Fruit fly (Drosophila melanogaster) whole organism, embryonic: ENCODE results near the gene Spase25.

Source experiments
- B-H1 ChIP-seq: fragments of 200-800 bp; sonication (Bioruptor generic); IDR thresholded peaks from 3 replicates; pipeline ENCODE4 v1.3.6; 2022; ENCODE audit warnings: missing biosample characterization, missing genetic modification characterization
- CG10654 ChIP-seq: fragments of 200-800 bp; sonication (Bioruptor generic); optimal IDR thresholded peaks from 2 replicates; lab custom pipeline; 2016; ENCODE audit warnings: missing biosample characterization, missing genetic modification characterization
- CG11695 ChIP-seq: fragments of 200-800 bp; sonication (Bioruptor generic); IDR thresholded peaks from 3 replicates; pipeline ENCODE4 v1.3.6; 2022; ENCODE audit warnings: missing biosample characterization, missing genetic modification characterization
- CG12744 ChIP-seq: fragments of 200-800 bp; sonication (Bioruptor generic); optimal IDR thresholded peaks from 2 replicates; lab custom pipeline; 2016; ENCODE audit warnings: missing biosample characterization, missing genetic modification characterization
- CG14441 ChIP-seq: fragments of 200-800 bp; sonication (Bioruptor generic); IDR thresholded peaks from 2 replicates; pipeline ENCODE4 v1.3.6; 2022; ENCODE audit warnings: missing biosample characterization, missing genetic modification characterization
- CG15011 ChIP-seq: fragments of 200-800 bp; sonication (Bioruptor generic); optimal IDR thresholded peaks from 3 replicates; lab custom pipeline; 2018; ENCODE audit warnings: missing biosample characterization, mild to moderate bottlenecking, missing genetic modification characterization
- CG1529 ChIP-seq: fragments of 200-800 bp; sonication (Bioruptor generic); optimal IDR thresholded peaks from 3 replicates; lab custom pipeline; 2018; ENCODE audit warnings: missing biosample characterization, missing genetic modification characterization
- CG15514 ChIP-seq: fragments of 200-800 bp; sonication (Bioruptor generic); optimal IDR thresholded peaks from 3 replicates; lab custom pipeline; 2017; ENCODE audit warnings: missing biosample characterization, missing genetic modification characterization, mild to moderate bottlenecking, moderate library complexity, missing genetic modification reagents
- CG17385 ChIP-seq: fragments of 200-800 bp; sonication (Bioruptor generic); optimal IDR thresholded peaks from 3 replicates; lab custom pipeline; 2018; ENCODE audit warnings: missing biosample characterization, mild to moderate bottlenecking, missing genetic modification characterization
- CG17568 ChIP-seq: fragments of 200-800 bp; sonication (Bioruptor generic); optimal IDR thresholded peaks from 2 replicates; lab custom pipeline; 2018; ENCODE audit warnings: missing biosample characterization, mild to moderate bottlenecking, missing genetic modification characterization, moderate library complexity
- CG18619 ChIP-seq: fragments of 200-800 bp; sonication (Bioruptor generic); optimal IDR thresholded peaks from 3 replicates; lab custom pipeline; 2017; ENCODE audit warnings: missing biosample characterization, mild to moderate bottlenecking, missing genetic modification characterization
- CG2120 ChIP-seq: fragments of 200-800 bp; sonication (Bioruptor generic); optimal IDR thresholded peaks from 3 replicates; lab custom pipeline; 2016; ENCODE audit warnings: missing biosample characterization, missing genetic modification characterization
- CG2678 ChIP-seq: fragments of 200-800 bp; sonication (Bioruptor generic); optimal IDR thresholded peaks from 3 replicates; lab custom pipeline; 2019; ENCODE audit warnings: missing biosample characterization, mild to moderate bottlenecking, missing genetic modification characterization, moderate library complexity
- CG31365 ChIP-seq: fragments of 200-800 bp; sonication (Bioruptor generic); optimal IDR thresholded peaks from 2 replicates; lab custom pipeline; 2018; ENCODE audit warnings: missing biosample characterization, mild to moderate bottlenecking, missing genetic modification characterization
- CG32772 ChIP-seq: fragments of 200-800 bp; sonication (Bioruptor generic); IDR thresholded peaks from 2 replicates; pipeline ENCODE4 v1.3.6; 2022; ENCODE audit warnings: missing biosample characterization, missing genetic modification characterization
- CG4707 ChIP-seq: fragments of 200-800 bp; sonication (Bioruptor generic); optimal IDR thresholded peaks from 2 replicates; lab custom pipeline; 2018; ENCODE audit warnings: missing biosample characterization, mild to moderate bottlenecking, missing genetic modification characterization, moderate library complexity
- CG6254 ChIP-seq: fragments of 200-800 bp; sonication (Bioruptor generic); optimal IDR thresholded peaks from 3 replicates; lab custom pipeline; 2017; ENCODE audit warnings: mild to moderate bottlenecking, missing biosample characterization, missing genetic modification reagents, missing genetic modification characterization
- CG6683 ChIP-seq: fragments of 200-800 bp; sonication (Bioruptor generic); optimal IDR thresholded peaks from 2 replicates; lab custom pipeline; 2017; ENCODE audit warnings: missing biosample characterization, mild to moderate bottlenecking, missing genetic modification characterization, missing genetic modification reagents
- CG6854 ChIP-seq: fragments of 200-800 bp; sonication (Bioruptor generic); optimal IDR thresholded peaks from 3 replicates; lab custom pipeline; 2017; ENCODE audit warnings: missing biosample characterization, mild to moderate bottlenecking, missing genetic modification characterization
- D19B ChIP-seq: fragments of 200-800 bp; sonication (Bioruptor generic); optimal IDR thresholded peaks from 2 replicates; lab custom pipeline; 2017; ENCODE audit warnings: missing biosample characterization, mild to moderate bottlenecking, missing genetic modification characterization
- Fer2 ChIP-seq: fragments of 200-800 bp; sonication (Bioruptor generic); optimal IDR thresholded peaks from 2 replicates; lab custom pipeline; 2018; ENCODE audit warnings: missing biosample characterization, mild to moderate bottlenecking, missing genetic modification characterization, moderate library complexity
- Fer3 ChIP-seq: fragments of 200-800 bp; sonication (Bioruptor generic); optimal IDR thresholded peaks from 2 replicates; lab custom pipeline; 2018; ENCODE audit warnings: missing biosample characterization, mild to moderate bottlenecking, missing genetic modification characterization, moderate library complexity
- Gsc ChIP-seq: fragments of 200-800 bp; sonication (Bioruptor generic); IDR thresholded peaks from 2 replicates; pipeline ENCODE4 v1.3.6; 2022; ENCODE audit warnings: missing biosample characterization, missing genetic modification characterization
- H2.0 ChIP-seq: fragments of 200-800 bp; sonication (Bioruptor generic); IDR thresholded peaks from 2 replicates; pipeline ENCODE4 v1.3.6; 2022; ENCODE audit warnings: missing biosample characterization, missing genetic modification characterization
- HLH54F ChIP-seq: fragments of 200-800 bp; sonication (Bioruptor generic); optimal IDR thresholded peaks from 3 replicates; lab custom pipeline; 2016; ENCODE audit warnings: missing biosample characterization, missing genetic modification characterization
- MBD-R2 ChIP-seq: fragments of 200-800 bp; sonication (Bioruptor generic); IDR thresholded peaks from 2 replicates; pipeline ENCODE4 v1.3.6; 2022; ENCODE audit warnings: missing biosample characterization, missing genetic modification characterization
- Mrtf ChIP-seq: fragments of 200-800 bp; sonication (Bioruptor generic); IDR thresholded peaks from 3 replicates; pipeline ENCODE4 v1.3.6; 2022; ENCODE audit warnings: missing biosample characterization, missing genetic modification characterization
- Optix ChIP-seq: fragments of 200-800 bp; sonication (Bioruptor generic); IDR thresholded peaks from 3 replicates; pipeline ENCODE4 v1.3.6; 2022; ENCODE audit warnings: missing biosample characterization, missing genetic modification characterization
- Poxn ChIP-seq: fragments of 200-800 bp; sonication (Bioruptor generic); IDR thresholded peaks from 2 replicates; pipeline ENCODE4 v1.3.6; 2022; ENCODE audit warnings: missing biosample characterization, missing genetic modification characterization
- Ptx1 ChIP-seq: fragments of 200-800 bp; sonication (Bioruptor generic); IDR thresholded peaks from 2 replicates; pipeline ENCODE4 v1.3.6; 2022; ENCODE audit warnings: missing biosample characterization, missing genetic modification characterization
- Scr ChIP-seq: fragments of 200-800 bp; sonication (Bioruptor generic); IDR thresholded peaks from 2 replicates; pipeline ENCODE4 v1.3.6; 2022; ENCODE audit warnings: missing biosample characterization, missing genetic modification characterization; ENCODE audit not compliant: partially characterized antibody
- Ssrp ChIP-seq: fragments of 200-800 bp; sonication (Bioruptor generic); optimal IDR thresholded peaks from 2 replicates; lab custom pipeline; 2018; ENCODE audit warnings: missing biosample characterization, mild to moderate bottlenecking, missing genetic modification characterization, moderate library complexity
- chm ChIP-seq: fragments of 200-800 bp; sonication (Bioruptor generic); IDR thresholded peaks from 2 replicates; pipeline ENCODE4 v1.3.6; 2022; ENCODE audit warnings: missing biosample characterization, missing genetic modification characterization
- corto ChIP-seq: fragments of 200-800 bp; sonication (Bioruptor generic); optimal IDR thresholded peaks from 2 replicates; lab custom pipeline; 2016; ENCODE audit warnings: missing biosample characterization, mild to moderate bottlenecking, missing genetic modification characterization, moderate library complexity
- crc ChIP-seq: fragments of 200-800 bp; sonication (Bioruptor generic); optimal IDR thresholded peaks from 2 replicates; lab custom pipeline; 2016; ENCODE audit warnings: missing biosample characterization, missing genetic modification characterization
- da ChIP-seq: fragments of 200-800 bp; sonication (Bioruptor generic); optimal IDR thresholded peaks from 2 replicates; lab custom pipeline; 2016; ENCODE audit warnings: missing biosample characterization, missing genetic modification characterization
- dpn ChIP-seq, 2 experiments: fragments of 200-800 bp; sonication (Bioruptor generic); optimal IDR thresholded peaks; 3 replicates each; lab custom pipeline; 2016; ENCODE audit warnings: missing biosample characterization in 2 of 2, missing genetic modification characterization in 2 of 2
- gce ChIP-seq: fragments of 200-800 bp; sonication (Bioruptor generic); IDR thresholded peaks from 3 replicates; pipeline ENCODE4 v1.3.6; 2022; ENCODE audit warnings: missing biosample characterization, missing genetic modification characterization
- hth ChIP-seq: fragments of >200 bp; optimal IDR thresholded peaks from 2 replicates; lab custom pipeline; 2017; ENCODE audit warnings: inconsistent platforms
- jing ChIP-seq: fragments of 200-800 bp; sonication (Bioruptor generic); optimal IDR thresholded peaks from 2 replicates; lab custom pipeline; 2018; ENCODE audit warnings: missing biosample characterization, mild to moderate bottlenecking, missing genetic modification characterization
- kni ChIP-seq: fragments of 200-800 bp; sonication (Bioruptor generic); optimal IDR thresholded peaks from 3 replicates; lab custom pipeline; 2017; ENCODE audit warnings: mild to moderate bottlenecking, missing biosample characterization, missing genetic modification reagents, missing genetic modification characterization
- lola ChIP-seq, 3 experiments: fragments of >200 bp in 2 of 3; fragments of 200-800 bp in 1 of 3; sonication (Bioruptor generic) in 1 of 3; optimal IDR thresholded peaks; 2 replicates each; lab custom pipeline; 2017 to 2019; ENCODE audit warnings: missing biosample characterization in 3 of 3, missing genetic modification characterization in 3 of 3, mild to moderate bottlenecking in 1 of 3, moderate library complexity in 1 of 3
- maf-S ChIP-seq: fragments of 200-800 bp; sonication (Bioruptor generic); optimal IDR thresholded peaks from 2 replicates; lab custom pipeline; 2016; ENCODE audit warnings: missing biosample characterization, missing genetic modification characterization
- pho ChIP-seq: fragments of 200-800 bp; sonication (Bioruptor generic); optimal IDR thresholded peaks from 2 replicates; lab custom pipeline; 2016; ENCODE audit warnings: missing biosample characterization, missing genetic modification characterization
- pzg ChIP-seq: fragments of 200-800 bp; sonication (Bioruptor generic); optimal IDR thresholded peaks from 3 replicates; lab custom pipeline; 2018; ENCODE audit warnings: missing biosample characterization, mild to moderate bottlenecking, missing genetic modification characterization, moderate library complexity
- sens-2 ChIP-seq: fragments of 200-800 bp; sonication (Bioruptor generic); IDR thresholded peaks from 2 replicates; pipeline ENCODE4 v1.3.6; 2022; ENCODE audit warnings: missing biosample characterization, missing genetic modification characterization
- sob ChIP-seq: fragments of 200-800 bp; sonication (Bioruptor generic); IDR thresholded peaks from 2 replicates; pipeline ENCODE4 v1.3.6; 2022; ENCODE audit warnings: missing biosample characterization, missing genetic modification characterization
- tin ChIP-seq: fragments of 200-800 bp; sonication (Bioruptor generic); optimal IDR thresholded peaks from 3 replicates; lab custom pipeline; 2016; ENCODE audit warnings: missing biosample characterization, missing genetic modification characterization
- tio ChIP-seq: fragments of 200-800 bp; sonication (Bioruptor generic); optimal IDR thresholded peaks from 2 replicates; lab custom pipeline; 2017; ENCODE audit warnings: missing biosample characterization, missing genetic modification characterization, inconsistent platforms
- trem ChIP-seq: fragments of 200-800 bp; optimal IDR thresholded peaks from 3 replicates; lab custom pipeline; 2019; ENCODE audit warnings: missing biosample characterization, mild to moderate bottlenecking, missing genetic modification characterization, moderate library complexity
- unpg ChIP-seq: fragments of 200-800 bp; sonication (Bioruptor generic); optimal IDR thresholded peaks from 3 replicates; lab custom pipeline; 2018; ENCODE audit warnings: missing biosample characterization, mild to moderate bottlenecking, missing genetic modification characterization, moderate library complexity
- wor ChIP-seq: fragments of 200-800 bp; sonication (Bioruptor generic); IDR thresholded peaks from 2 replicates; pipeline ENCODE4 v1.3.6; 2022; ENCODE audit warnings: missing biosample characterization, missing genetic modification characterization

The Spase25 gene

dm6 chrX:11440944-11441343, 44.1 kb upstream of the Spase25 start (continued):
- TF ChIP-seq corto (GFP tag; lab: Kevin White, UChicago) (no peak), CG2120 (no peak), CG6683 (GFP tag; lab: Kevin White, UChicago) (no peak), Fer3 (tag; lab: Kevin White, UChicago) (no peak), CG18619 (peak; percentile 14), HLH54F (GFP tag; lab: Kevin White, UChicago) (no peak), crc (no peak), pzg (GFP tag; lab: Kevin White, UChicago) (no peak), chm (GFP tag; lab: Robert Waterston, UW) (no peak), Ssrp (tag; lab: Kevin White, UChicago) (peak; percentile 5), kni (GFP tag; lab: Kevin White, UChicago) (no peak), MBD-R2 (no peak), CG15514 (GFP tag; lab: Kevin White, UChicago) (no peak), Scr (GFP tag; lab: Robert Waterston, UW) (no peak), CG10654 (no peak), CG17385 (GFP tag; lab: Kevin White, UChicago) (peak; percentile 47), CG31365 (tag; lab: Kevin White, UChicago) (no peak), CG11695 (GFP tag; lab: Robert Waterston, UW) (no peak), CG32772 (GFP tag; lab: Robert Waterston, UW) (no peak), Optix (GFP tag; lab: Robert Waterston, UW) (no peak), hth (lab: Kevin White, UChicago) (no peak), CG17568 (no peak), jing (GFP tag; lab: Kevin White, UChicago) (no peak), unpg (GFP tag; lab: Kevin White, UChicago) (peak; percentile 31), pho (GFP tag; lab: Kevin White, UChicago) (no peak), wor (GFP tag; lab: Robert Waterston, UW) (no peak), Gsc (GFP tag; lab: Robert Waterston, UW) (no peak), Mrtf (GFP tag; lab: Robert Waterston, UW) (no peak), CG4707 (GFP tag; lab: Kevin White, UChicago) (no peak), CG1529 (GFP tag; lab: Kevin White, UChicago) (no peak), tin (GFP tag; lab: Kevin White, UChicago) (no peak), B-H1 (GFP tag; lab: Robert Waterston, UW) (no peak), maf-S (GFP tag; lab: Kevin White, UChicago) (no peak), sens-2 (GFP tag; lab: Robert Waterston, UW) (no peak), tio (GFP tag; lab: Kevin White, UChicago) (peak; percentile 10), H2.0 (no peak), CG6254 (GFP tag; lab: Kevin White, UChicago) (no peak), CG12744 (GFP tag; lab: Kevin White, UChicago) (no peak), CG6854 (GFP tag; lab: Kevin White, UChicago) (no peak), Fer2 (tag; lab: Kevin White, UChicago) (no peak), dpn (GFP tag; optimal IDR thresholded peaks at IDR 0.05; lab: Kevin White, UChicago) (peak in 1 of 2 experiments; percentile 46), lola (GFP tag; optimal IDR thresholded peaks at IDR 0.05; lab: Kevin White, UChicago) (no peak), D19B (GFP tag; lab: Kevin White, UChicago) (no peak), sob (no peak), trem (no peak), Ptx1 (GFP tag; lab: Robert Waterston, UW) (peak; percentile 40; the same call in 1 of the 2 replicates), CG2678 (tag; lab: Kevin White, UChicago) (peak; percentile 68), gce (GFP tag; lab: Robert Waterston, UW) (no peak), Poxn (no peak), CG14441 (GFP tag; lab: Robert Waterston, UW) (no peak), da (GFP tag; lab: Kevin White, UChicago) (no peak), CG15011 (GFP tag; lab: Kevin White, UChicago) (no peak)
